Worm (Caenorhabditis elegans) whole organism, L4/young adult: ENCODE results near the gene Y51A2D.13.

Experiments
- dao-5 ChIP-seq: sonication (generic microtip); optimal IDR thresholded peaks from 2 replicates; lab custom pipeline; 2016; ENCODE audit warnings: missing genotype, missing genetic modification characterization, moderate library complexity, missing compliant biosample characterization
- him-1 ChIP-seq: sonication (generic microtip); optimal IDR thresholded peaks from 2 replicates; lab custom pipeline; 2016; ENCODE audit warnings: missing genotype, missing genetic modification reagents, missing genetic modification characterization, missing compliant biosample characterization

- TF ChIP-seq him-1 (no peak), dao-5 (tag; lab: Kevin White, UChicago) (no peak)
Observed at ce11 chrV:18614498-18614897, 34.9 kb upstream of the Y51A2D.13 start.
